Fruit fly (Drosophila melanogaster): ENCODE results near the gene GluRIIB.
A peak's percentile ranks its signal among the peaks of the same experiment; 100 is the strongest.

The GluRIIB gene

DNA sequence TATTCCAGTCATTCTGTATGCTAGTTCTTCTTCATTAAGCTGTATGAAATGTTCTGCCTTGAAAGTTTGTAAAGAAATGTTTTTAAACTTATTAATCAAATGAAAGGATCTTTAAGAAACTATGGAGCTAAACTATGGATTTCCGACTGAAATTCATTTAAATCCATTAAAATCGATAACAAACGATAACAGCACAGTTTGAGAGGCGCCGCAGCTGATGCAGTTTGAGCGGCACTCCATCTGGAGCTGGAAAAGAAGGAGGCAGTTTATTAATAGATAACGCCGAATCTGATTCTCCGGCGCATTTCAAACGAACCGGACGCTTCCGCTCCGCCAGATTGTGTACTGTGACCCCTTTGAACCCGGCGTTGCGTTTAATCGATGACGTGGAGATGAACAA is 31.3 kb upstream of the GluRIIB start, which contains the start of gene CG31915 (continued):
- TF ChIP-seq Dll (GFP tag; IDR thresholded peaks at IDR 0.05; ENCODE audit: partially characterized antibody) (peak; percentile 47; the same call in 2 of the 4 replicates), CG17802 (tag; optimal IDR thresholded peaks at IDR 0.05) (no peak), bigmax (GFP tag; optimal IDR thresholded peaks at IDR 0.05) (no peak), corto (GFP tag; optimal IDR thresholded peaks at IDR 0.05) (no peak), hkb (optimal IDR thresholded peaks at IDR 0.05) (no peak), hkb (GFP tag; IDR thresholded peaks at IDR 0.05) (no peak), sim (GFP tag; IDR thresholded peaks at IDR 0.05) (no peak), jumu (GFP tag; optimal IDR thresholded peaks at IDR 0.05) (no peak), CG12104 (GFP tag; optimal IDR thresholded peaks at IDR 0.05) (no peak), YL-1 (GFP tag; optimal IDR thresholded peaks at IDR 0.05) (peak; percentile 21), CG11398 (GFP tag; optimal IDR thresholded peaks at IDR 0.05) (no peak), CG33557 (GFP tag; optimal IDR thresholded peaks at IDR 0.05) (no peak), CG10543 (GFP tag; optimal IDR thresholded peaks at IDR 0.05) (no peak), fru (optimal IDR thresholded peaks at IDR 0.05) (no peak), H15 (GFP tag; IDR thresholded peaks at IDR 0.05) (no peak), CG11093 (GFP tag; IDR thresholded peaks at IDR 0.05) (no peak), CG16813 (GFP tag; IDR thresholded peaks at IDR 0.05; ENCODE audit: partially characterized antibody) (peak; percentile 69), CG5245 (GFP tag; optimal IDR thresholded peaks at IDR 0.05) (no peak), Atf3 (GFP tag; optimal IDR thresholded peaks at IDR 0.05) (no peak), gfzf (GFP tag; optimal IDR thresholded peaks at IDR 0.05) (no peak), tap (tag; optimal IDR thresholded peaks at IDR 0.05) (no peak), CG18262 (tag; optimal IDR thresholded peaks at IDR 0.05) (no peak), MESR4 (GFP tag; optimal IDR thresholded peaks at IDR 0.05) (peak; percentile 54), gcm2 (GFP tag; optimal IDR thresholded peaks at IDR 0.05) (no peak), esg (GFP tag; conservative IDR thresholded peaks at IDR 0.05) (no peak), insv (GFP tag; optimal IDR thresholded peaks at IDR 0.05) (no peak), CG6791 (GFP tag; IDR thresholded peaks at IDR 0.05; ENCODE audit: partially characterized antibody) (peak; percentile 89), CG10565 (GFP tag; optimal IDR thresholded peaks at IDR 0.05) (no peak), CG2678 (tag; optimal IDR thresholded peaks at IDR 0.05) (no peak), HLH3B (GFP tag; IDR thresholded peaks at IDR 0.05) (no peak), CG7372 (GFP tag; IDR thresholded peaks at IDR 0.05) (no peak), CG32772 (GFP tag; IDR thresholded peaks at IDR 0.05) (no peak), caup (GFP tag; optimal IDR thresholded peaks at IDR 0.05; ENCODE audit: severe bottlenecking) (no peak), bowl (GFP tag; IDR thresholded peaks at IDR 0.05) (no peak), Atf-2 (GFP tag; optimal IDR thresholded peaks at IDR 0.05) (no peak), CG12744 (GFP tag; optimal IDR thresholded peaks at IDR 0.05) (no peak), CG17359 (tag; optimal IDR thresholded peaks at IDR 0.05) (no peak), slp2 (GFP tag; optimal IDR thresholded peaks at IDR 0.05) (no peak), dpn (GFP tag; optimal IDR thresholded peaks at IDR 0.05) (no peak), CG4730 (GFP tag; IDR thresholded peaks at IDR 0.05) (no peak), CG13775 (GFP tag; optimal IDR thresholded peaks at IDR 0.05) (no peak), unpg (GFP tag; optimal IDR thresholded peaks at IDR 0.05) (no peak), Nf-YC (tag; optimal IDR thresholded peaks at IDR 0.05) (no peak), CG16779 (GFP tag; IDR thresholded peaks at IDR 0.05) (no peak), CG14710 (tag; optimal IDR thresholded peaks at IDR 0.05) (peak; percentile 88), amos (GFP tag; IDR thresholded peaks at IDR 0.05; ENCODE audit: partially characterized antibody) (peak; percentile 61; the same call in 1 of the 2 replicates), Bteb2 (GFP tag; optimal IDR thresholded peaks at IDR 0.05) (no peak), tx (GFP tag; optimal IDR thresholded peaks at IDR 0.05) (no peak), Hr39 (optimal IDR thresholded peaks at IDR 0.05) (no peak), CG1529 (GFP tag; optimal IDR thresholded peaks at IDR 0.05) (no peak), CG2199 (GFP tag; IDR thresholded peaks at IDR 0.05) (0 out of 3 replicates have a peak, but pooled peaks have one; percentile 25), Nf-YB (GFP tag; optimal IDR thresholded peaks at IDR 0.05) (no peak), ind (GFP tag; optimal IDR thresholded peaks at IDR 0.05) (no peak)

All from whole organism, embryonic.